Fruit fly (Drosophila melanogaster) whole organism, larva: ENCODE measurements around the gene edin.
A peak's percentile ranks its signal among the peaks of the same experiment; 100 is the strongest.

Source experiments
- noc ChIP-seq: fragments of 200-800 bp; sonication (Bioruptor generic); optimal IDR thresholded peaks from 3 replicates; lab custom pipeline; 2019; ENCODE audit warnings: missing biosample characterization, mild to moderate bottlenecking, missing genetic modification characterization, moderate library complexity

edin gene

dm6 chr3L:17494541-17494940, at the start of gene edin:
Gene edin (plus strand): TSS chr3L:17494880.
- no peak for TF ChIP-seq noc

- TF ChIP-seq noc: no peak
Observed at dm6 chr3L:17445629-17446431, 48.9 kb upstream of the edin start.

dm6 chr3L:17447881-17448280, 46.8 kb upstream of the edin start:
- no peak for TF ChIP-seq noc

dm6 chr3L:17457695-17458242, 36.9 kb upstream of the edin start:
- TF ChIP-seq noc: no peak

- no peak for TF ChIP-seq noc
Observed at dm6 chr3L:17458856-17459518, 35.7 kb upstream of the edin start.

dm6 chr3L:17461369-17462012, 33.2 kb upstream of the edin start:
- no peak for TF ChIP-seq noc

- no peak for TF ChIP-seq noc
Observed at dm6 chr3L:17462474-17462873, 32.2 kb upstream of the edin start.

dm6 chr3L:17465804-17466203, 28.9 kb upstream of the edin start, which contains the start of gene QIL1:
Gene QIL1 (plus strand): TSS chr3L:17465945.
- TF ChIP-seq noc: peak; percentile 23

- no peak for TF ChIP-seq noc
Observed at dm6 chr3L:17470110-17470509, 24.6 kb upstream of the edin start, which contains the start of gene SecCl. Gene SecCl (plus strand): TSS chr3L:17470127.

dm6 chr3L:17473889-17474288, 20.8 kb upstream of the edin start:
- no peak for TF ChIP-seq noc

- no peak for TF ChIP-seq noc
Observed at dm6 chr3L:17474711-17475451, 19.8 kb upstream of the edin start, which contains the start of the genes UQCR-Q and CG46525. Gene UQCR-Q (plus strand): TSS chr3L:17474761. Gene CG46525 (plus strand): TSS chr3L:17475220.

dm6 chr3L:17475979-17476393, 18.7 kb upstream of the edin start, which contains the start of gene CG34250:
Gene CG34250 (plus strand): TSS chr3L:17476222.
- peak; percentile 59 for TF ChIP-seq noc

- no peak for TF ChIP-seq noc
Observed at dm6 chr3L:17476496-17476895, 18.2 kb upstream of the edin start.

dm6 chr3L:17478826-17479225, 15.9 kb upstream of the edin start, which contains the start of the genes CG13733 and qjt:
Gene CG13733 (minus strand): TSS chr3L:17478926.
Gene qjt (plus strand): TSS chr3L:17479096.
- no peak for TF ChIP-seq noc

- no peak for TF ChIP-seq noc
Observed at dm6 chr3L:17485280-17485792, 9.3 kb upstream of the edin start.

dm6 chr3L:17486130-17486529, 8.6 kb upstream of the edin start, which contains the start of gene CG6333:
Gene CG6333 (minus strand): TSS chr3L:17486230.
- no peak for TF ChIP-seq noc
